Worm (Caenorhabditis elegans) whole organism, midembryonic: ENCODE measurements around the gene alkb-1.

Experiments
- T22C8.4 ChIP-seq: fragments of 200-800 bp; sonication (Bioruptor generic); IDR thresholded peaks from 2 replicates; pipeline ENCODE4 v1.3.6; 2022; ENCODE audit warnings: missing genetic modification characterization, missing compliant biosample characterization
- flt-1 ChIP-seq: fragments of 200-800 bp; sonication (Bioruptor generic); IDR thresholded peaks from 2 replicates; pipeline ENCODE4 v1.3.6; 2022; ENCODE audit warnings: missing genetic modification characterization, missing compliant biosample characterization
- klf-2 ChIP-seq: fragments of 200-800 bp; sonication (Bioruptor generic); conservative IDR thresholded peaks from 2 replicates; pipeline ENCODE4 v1.3.6; 2022; ENCODE audit warnings: missing genetic modification reagents, missing genetic modification characterization, missing compliant biosample characterization
- med-1 ChIP-seq: sonication (generic microtip); optimal IDR thresholded peaks from 2 replicates; lab custom pipeline; 2017; ENCODE audit warnings: missing genetic modification characterization, mild to moderate bottlenecking, missing compliant biosample characterization, antibody characterized with exemption, missing genetic modification reagents; ENCODE audit not compliant: insufficient read depth
- ref-1 ChIP-seq: fragments of 200-800 bp; sonication (Bioruptor generic); conservative IDR thresholded peaks from 2 replicates; pipeline ENCODE4 v1.3.6; 2022; ENCODE audit warnings: missing genetic modification reagents, missing genetic modification characterization, missing compliant biosample characterization
- tab-1 ChIP-seq: fragments of 200-800 bp; sonication (Bioruptor generic); IDR thresholded peaks from 2 replicates; pipeline ENCODE4 v1.3.6; 2022; ENCODE audit warnings: missing genetic modification characterization, missing compliant biosample characterization
- ztf-23 ChIP-seq: fragments of 200-800 bp; sonication (Bioruptor generic); IDR thresholded peaks from 2 replicates; pipeline ENCODE4 v1.3.6; 2022; ENCODE audit warnings: missing genetic modification reagents, missing genetic modification characterization, missing compliant biosample characterization
- ztf-29 ChIP-seq: fragments of 200-800 bp; sonication (Bioruptor generic); IDR thresholded peaks from 2 replicates; pipeline ENCODE4 v1.3.6; 2022; ENCODE audit warnings: missing genetic modification reagents, missing genetic modification characterization, missing compliant biosample characterization

- no peak for TF ChIP-seq tab-1
- TF ChIP-seq flt-1 (GFP tag; lab: Robert Waterston, UW), result no peak
- no peak for TF ChIP-seq ztf-23 (GFP tag; lab: Robert Waterston, UW)
- TF ChIP-seq ref-1, result no peak
- TF ChIP-seq med-1 (GFP tag; lab: Kevin White, UChicago), result no peak
- TF ChIP-seq T22C8.4 (GFP tag; lab: Robert Waterston, UW), result no peak
- no peak for TF ChIP-seq klf-2 (GFP tag; lab: Robert Waterston, UW)
- TF ChIP-seq ztf-29 (GFP tag; lab: Robert Waterston, UW), result no peak
Measured at ce11 chrII:1371533-1371932, 40.7 kb upstream of the alkb-1 start.
